Worm (Caenorhabditis elegans) whole organism, midembryonic: ENCODE measurements around the gene obr-1.

Experiments
- T22C8.4 ChIP-seq: fragments of 200-800 bp; sonication (Bioruptor generic); IDR thresholded peaks from 2 replicates; pipeline ENCODE4 v1.3.6; 2022; ENCODE audit warnings: missing genetic modification characterization, missing compliant biosample characterization
- flt-1 ChIP-seq: fragments of 200-800 bp; sonication (Bioruptor generic); IDR thresholded peaks from 2 replicates; pipeline ENCODE4 v1.3.6; 2022; ENCODE audit warnings: missing genetic modification characterization, missing compliant biosample characterization
- ztf-23 ChIP-seq: fragments of 200-800 bp; sonication (Bioruptor generic); IDR thresholded peaks from 2 replicates; pipeline ENCODE4 v1.3.6; 2022; ENCODE audit warnings: missing genetic modification reagents, missing genetic modification characterization, missing compliant biosample characterization

DNA sequence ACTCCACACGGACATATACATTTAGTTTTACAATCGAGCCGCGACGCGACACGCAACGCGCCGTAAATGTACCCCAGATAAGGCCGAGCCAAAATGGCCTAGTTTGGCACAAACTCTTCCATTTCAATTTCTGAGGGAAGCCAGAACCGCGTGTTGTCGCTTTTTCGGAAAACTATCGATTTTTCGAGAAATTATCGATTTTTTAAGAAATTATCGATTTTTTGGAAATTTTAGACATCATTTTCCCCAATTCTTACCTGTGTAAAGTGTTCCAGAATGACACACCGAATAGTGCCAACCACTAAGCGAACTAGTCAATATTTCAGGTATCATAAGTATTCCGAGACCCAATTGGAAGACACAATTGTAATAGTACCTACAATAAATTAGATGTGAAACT lies 39.3 kb downstream of the obr-1 start:
- TF ChIP-seq ztf-23, result no peak
- TF ChIP-seq T22C8.4 (GFP tag; lab: Robert Waterston, UW), result peak; percentile 76
- no peak for TF ChIP-seq flt-1 (GFP tag; lab: Robert Waterston, UW)
